Fruit fly (Drosophila melanogaster) S2 (cell line): ENCODE data around the gene unc-13-4A.

Source experiments
- CG8478 ChIP-seq: fragments of >200 bp; optimal IDR thresholded peaks from 2 replicates; lab custom pipeline; 2018
- CTCF ChIP-seq, 2 experiments: fragments of >200 bp; optimal IDR thresholded peaks; 2 replicates each; lab custom pipeline; 2018

Gene unc-13-4A

DNA sequence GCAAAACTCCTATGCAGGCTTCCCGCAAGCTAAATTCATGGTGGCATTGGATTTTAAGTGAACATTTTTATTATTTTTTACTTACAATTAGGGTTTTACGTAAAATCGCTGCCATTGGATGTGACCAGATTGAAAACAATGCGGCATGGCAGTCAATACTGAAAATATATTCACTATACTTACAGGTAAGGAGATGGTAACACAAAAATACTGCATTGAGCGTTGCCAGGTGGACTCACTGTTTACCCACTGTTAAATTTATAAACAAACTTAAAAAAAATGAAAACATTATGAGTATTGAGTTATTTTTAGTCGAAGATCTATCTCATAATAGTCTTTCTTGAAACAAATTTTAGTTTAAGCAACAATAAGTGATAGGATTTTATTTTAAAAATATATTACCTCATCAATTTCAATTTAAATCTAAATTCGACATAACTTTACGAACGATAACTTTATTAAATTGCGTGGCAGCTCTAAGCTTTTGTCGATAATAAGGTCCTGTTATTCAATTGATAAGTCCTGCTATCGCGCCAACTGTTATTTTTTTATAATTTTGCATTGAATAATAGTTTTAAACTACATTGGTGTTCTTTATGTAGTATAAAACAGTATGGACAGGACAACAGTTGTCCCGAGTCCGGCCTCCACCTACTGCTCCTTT, 68.8 kb downstream of the unc-13-4A start, which contains the start of the genes mRpL50 and mei-P22:
Gene mRpL50, minus strand, starts transcription at position 159 of the 664 bp plus-strand sequence.
Gene mei-P22, plus strand, starts transcription at position 614 of the 664 bp plus-strand sequence.
- TF ChIP-seq CG8478 (no peak), CTCF (optimal IDR thresholded peaks at IDR 0.05; lab: Kevin White, UChicago) (no peak)

- TF ChIP-seq CTCF (optimal IDR thresholded peaks at IDR 0.05; lab: Kevin White, UChicago), result no peak
- no peak for TF ChIP-seq CG8478
Observed at dm6 chr3L:7241217-7241859, 71.4 kb downstream of the unc-13-4A start, which contains the start of the genes RpL18 and Neos. RpL18 (minus strand) TSS chr3L:7241351. Neos (plus strand) TSS chr3L:7241628.

DNA sequence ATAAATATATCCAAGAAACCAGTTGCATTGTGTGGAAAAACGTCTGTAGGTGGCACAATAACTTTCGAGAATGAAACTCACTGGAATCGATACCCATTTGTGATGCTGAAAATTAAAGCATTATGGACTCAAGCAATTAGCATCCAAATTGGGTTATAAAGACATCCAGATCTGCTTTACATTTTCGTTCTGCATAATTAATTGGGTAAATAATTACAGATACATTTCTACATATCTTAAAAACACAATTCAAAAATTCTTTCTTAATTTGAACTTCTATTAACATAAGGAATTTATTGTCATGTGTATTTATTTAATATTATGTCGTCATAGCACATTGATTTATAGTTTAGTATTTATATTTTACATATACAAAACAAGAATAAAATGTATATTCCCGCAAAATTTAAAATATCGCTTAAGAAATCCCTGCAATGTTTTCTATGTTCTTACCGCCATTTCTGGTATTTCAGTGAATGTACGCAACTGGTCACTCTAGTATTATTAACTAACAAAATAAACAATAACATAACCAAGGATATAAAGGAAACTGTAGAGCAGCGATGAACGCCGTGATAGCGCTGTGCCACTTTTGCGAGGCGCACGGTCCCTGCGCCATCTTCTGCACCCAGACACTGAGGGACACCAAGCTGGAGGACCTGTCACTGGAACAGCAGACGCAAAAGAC, 74.5 kb downstream of the unc-13-4A start, which contains the start of the genes CG14829 and BHD:
Gene CG14829, minus strand, starts transcription at position 51 of the 688 bp plus-strand sequence.
Gene BHD, plus strand, starts transcription at position 471 of the 688 bp plus-strand sequence.
- TF ChIP-seq CG8478, result no peak
- TF ChIP-seq CTCF (optimal IDR thresholded peaks at IDR 0.05; lab: Kevin White, UChicago), result no peak

- TF ChIP-seq CG8478, result no peak
Observed at dm6 chr3L:7234212-7234611, 78.5 kb downstream of the unc-13-4A start, which contains the start of gene CG14826. CG14826 (plus strand) TSS chr3L:7234512.
